Fruit fly (Drosophila melanogaster) whole organism, embryonic: ENCODE data around the gene Shawn.

ENCODE experiments used
- Abd-B ChIP-seq: fragments of 200-800 bp; sonication (Bioruptor generic); optimal IDR thresholded peaks from 2 replicates; lab custom pipeline; 2018; ENCODE audit warnings: missing biosample characterization, mild to moderate bottlenecking, missing genetic modification characterization, moderate library complexity
- Ada2b ChIP-seq: fragments of 200-800 bp; sonication (Bioruptor generic); IDR thresholded peaks from 2 replicates; pipeline ENCODE4 v1.3.6; 2022; ENCODE audit warnings: missing biosample characterization, missing genetic modification characterization
- BEAF-32 ChIP-seq: fragments of 200-800 bp; sonication (Bioruptor generic); optimal IDR thresholded peaks from 3 replicates; lab custom pipeline; 2017; ENCODE audit warnings: missing biosample characterization, missing genetic modification characterization, mild to moderate bottlenecking, moderate library complexity, missing genetic modification reagents
- Bdp1 ChIP-seq: fragments of 200-800 bp; sonication (Bioruptor generic); optimal IDR thresholded peaks from 3 replicates; lab custom pipeline; 2016; ENCODE audit warnings: missing biosample characterization, missing genetic modification characterization
- CG12071 ChIP-seq: fragments of 200-800 bp; sonication (Bioruptor generic); optimal IDR thresholded peaks from 3 replicates; lab custom pipeline; 2018; ENCODE audit warnings: missing biosample characterization, mild to moderate bottlenecking, missing genetic modification characterization
- CG15601 ChIP-seq: fragments of 200-800 bp; sonication (Bioruptor generic); optimal IDR thresholded peaks from 3 replicates; lab custom pipeline; 2019; ENCODE audit warnings: missing biosample characterization, mild to moderate bottlenecking, missing genetic modification characterization, moderate library complexity
- CG16813 ChIP-seq: fragments of 200-800 bp; sonication (Bioruptor generic); IDR thresholded peaks from 3 replicates; pipeline ENCODE4 v1.3.6; 2022; ENCODE audit warnings: missing biosample characterization, missing genetic modification characterization; ENCODE audit not compliant: partially characterized antibody
- CG16863 ChIP-seq: fragments of 200-800 bp; sonication (Bioruptor generic); optimal IDR thresholded peaks from 3 replicates; lab custom pipeline; 2016; ENCODE audit warnings: missing biosample characterization, missing genetic modification characterization
- CG17912 ChIP-seq: fragments of 200-800 bp; sonication (Bioruptor generic); optimal IDR thresholded peaks from 2 replicates; lab custom pipeline; 2018; ENCODE audit warnings: missing biosample characterization, mild to moderate bottlenecking, missing genetic modification characterization
- CG2202 ChIP-seq: fragments of 200-800 bp; sonication (Bioruptor generic); optimal IDR thresholded peaks from 2 replicates; lab custom pipeline; 2018; ENCODE audit warnings: missing biosample characterization, mild to moderate bottlenecking, missing genetic modification characterization
- CG3281 ChIP-seq: fragments of 200-800 bp; sonication (Bioruptor generic); optimal IDR thresholded peaks from 3 replicates; lab custom pipeline; 2017; ENCODE audit warnings: missing biosample characterization, mild to moderate bottlenecking, missing genetic modification characterization
- CG4820 ChIP-seq: fragments of 200-800 bp; sonication (Bioruptor generic); optimal IDR thresholded peaks from 3 replicates; lab custom pipeline; 2016; ENCODE audit warnings: missing biosample characterization, missing genetic modification characterization
- CG4854 ChIP-seq: fragments of 200-800 bp; sonication (Bioruptor generic); optimal IDR thresholded peaks from 2 replicates; lab custom pipeline; 2016; ENCODE audit warnings: missing biosample characterization, missing genetic modification characterization, inconsistent platforms
- CG6791 ChIP-seq: fragments of 200-800 bp; sonication (Bioruptor generic); IDR thresholded peaks from 3 replicates; pipeline ENCODE4 v1.3.6; 2022; ENCODE audit warnings: missing biosample characterization, missing genetic modification characterization; ENCODE audit not compliant: partially characterized antibody
- CG7556 ChIP-seq: fragments of 200-800 bp; sonication (Bioruptor generic); optimal IDR thresholded peaks from 2 replicates; lab custom pipeline; 2017; ENCODE audit warnings: missing biosample characterization, mild to moderate bottlenecking, missing genetic modification characterization
- CG7963 ChIP-seq: fragments of 200-800 bp; sonication (Bioruptor generic); IDR thresholded peaks from 3 replicates; pipeline ENCODE4 v1.3.6; 2022; ENCODE audit warnings: missing biosample characterization, missing genetic modification characterization; ENCODE audit not compliant: partially characterized antibody
- CG8924 ChIP-seq: fragments of 200-800 bp; optimal IDR thresholded peaks from 3 replicates; lab custom pipeline; 2019; ENCODE audit warnings: missing biosample characterization, mild to moderate bottlenecking, missing genetic modification characterization, moderate library complexity
- CG9437 ChIP-seq: fragments of 200-800 bp; sonication (Bioruptor generic); optimal IDR thresholded peaks from 2 replicates; lab custom pipeline; 2018; ENCODE audit warnings: missing biosample characterization, mild to moderate bottlenecking, missing genetic modification characterization
- CG9727 ChIP-seq: fragments of 200-800 bp; sonication (Bioruptor generic); optimal IDR thresholded peaks from 3 replicates; lab custom pipeline; 2017; ENCODE audit warnings: missing biosample characterization, mild to moderate bottlenecking, missing genetic modification characterization
- CG9817 ChIP-seq: fragments of 200-800 bp; sonication (Bioruptor generic); optimal IDR thresholded peaks from 2 replicates; lab custom pipeline; 2018; ENCODE audit warnings: missing biosample characterization, mild to moderate bottlenecking, missing genetic modification characterization, moderate library complexity
- Elba2 ChIP-seq: fragments of 200-800 bp; sonication (Bioruptor generic); optimal IDR thresholded peaks from 3 replicates; lab custom pipeline; 2016; ENCODE audit warnings: missing biosample characterization, missing genetic modification characterization
- HmgZ ChIP-seq: fragments of 200-800 bp; sonication (Bioruptor generic); optimal IDR thresholded peaks from 2 replicates; lab custom pipeline; 2018; ENCODE audit warnings: missing biosample characterization, mild to moderate bottlenecking, missing genetic modification characterization
- Hr3 ChIP-seq: fragments of 200-800 bp; sonication (Bioruptor generic); optimal IDR thresholded peaks from 3 replicates; lab custom pipeline; 2016; ENCODE audit warnings: missing biosample characterization, missing genetic modification characterization
- Max ChIP-seq: fragments of 200-800 bp; sonication (Bioruptor generic); optimal IDR thresholded peaks from 2 replicates; lab custom pipeline; 2016; ENCODE audit warnings: missing biosample characterization, mild to moderate bottlenecking, missing genetic modification characterization
- Optix ChIP-seq: fragments of 200-800 bp; sonication (Bioruptor generic); IDR thresholded peaks from 3 replicates; pipeline ENCODE4 v1.3.6; 2022; ENCODE audit warnings: missing biosample characterization, missing genetic modification characterization
- Rx ChIP-seq: fragments of 200-800 bp; sonication (Bioruptor generic); IDR thresholded peaks from 2 replicates; pipeline ENCODE4 v1.3.6; 2022; ENCODE audit warnings: missing biosample characterization, missing genetic modification characterization
- Scr ChIP-seq: fragments of 200-800 bp; sonication (Bioruptor generic); IDR thresholded peaks from 2 replicates; pipeline ENCODE4 v1.3.6; 2022; ENCODE audit warnings: missing biosample characterization, missing genetic modification characterization; ENCODE audit not compliant: partially characterized antibody
- Tbp ChIP-seq: fragments of >200 bp; optimal IDR thresholded peaks from 2 replicates; lab custom pipeline; 2018; ENCODE audit warnings: missing biosample characterization, missing genetic modification characterization
- Xrp1 ChIP-seq: fragments of 200-800 bp; sonication (Bioruptor generic); IDR thresholded peaks from 2 replicates; pipeline ENCODE4 v1.3.6; 2022; ENCODE audit warnings: missing biosample characterization, missing genetic modification characterization
- ash1 ChIP-seq: fragments of 200-800 bp; sonication (Bioruptor generic); optimal IDR thresholded peaks from 2 replicates; lab custom pipeline; 2018; ENCODE audit warnings: missing biosample characterization, mild to moderate bottlenecking, missing genetic modification characterization
- az2 ChIP-seq: fragments of 200-800 bp; sonication (Bioruptor generic); optimal IDR thresholded peaks from 3 replicates; lab custom pipeline; 2016; ENCODE audit warnings: missing biosample characterization, missing genetic modification characterization
- bsh ChIP-seq, 2 experiments: fragments of 200-800 bp; sonication (Bioruptor generic); optimal IDR thresholded peaks; 2 replicates each; lab custom pipeline; 2017 to 2018; ENCODE audit warnings: mild to moderate bottlenecking in 2 of 2, missing biosample characterization in 2 of 2, missing genetic modification characterization in 2 of 2, moderate library complexity in 1 of 2
- dan ChIP-seq: fragments of 200-800 bp; sonication (Bioruptor generic); IDR thresholded peaks from 2 replicates; pipeline ENCODE4 v1.3.6; 2022; ENCODE audit warnings: missing biosample characterization, missing genetic modification characterization
- dimm ChIP-seq: fragments of 200-800 bp; sonication (Bioruptor generic); IDR thresholded peaks from 2 replicates; pipeline ENCODE4 v1.3.6; 2022; ENCODE audit warnings: missing biosample characterization, missing genetic modification characterization
- dysf ChIP-seq: fragments of 200-800 bp; sonication (Bioruptor generic); IDR thresholded peaks from 3 replicates; pipeline ENCODE4 v1.3.6; 2022; ENCODE audit warnings: missing biosample characterization, missing genetic modification characterization
- emc ChIP-seq: fragments of 200-800 bp; sonication (Bioruptor generic); optimal IDR thresholded peaks from 2 replicates; lab custom pipeline; 2016; ENCODE audit warnings: missing biosample characterization, missing genetic modification characterization
- exex ChIP-seq: fragments of 200-800 bp; sonication (Bioruptor generic); optimal IDR thresholded peaks from 4 replicates; lab custom pipeline; 2018; ENCODE audit warnings: missing biosample characterization, mild to moderate bottlenecking, missing genetic modification characterization, moderate library complexity
- ken ChIP-seq: fragments of 200-800 bp; sonication (Bioruptor generic); IDR thresholded peaks from 3 replicates; pipeline ENCODE4 v1.3.6; 2022; ENCODE audit warnings: missing biosample characterization, missing genetic modification characterization
- knrl ChIP-seq: fragments of 200-800 bp; sonication (Bioruptor generic); IDR thresholded peaks from 3 replicates; pipeline ENCODE4 v1.3.6; 2022; ENCODE audit warnings: missing biosample characterization, missing genetic modification characterization; ENCODE audit not compliant: partially characterized antibody
- nmo ChIP-seq: fragments of 200-800 bp; sonication (Bioruptor generic); optimal IDR thresholded peaks from 2 replicates; lab custom pipeline; 2018; ENCODE audit warnings: missing biosample characterization, mild to moderate bottlenecking, missing genetic modification characterization, moderate library complexity
- pzg ChIP-seq: fragments of 200-800 bp; sonication (Bioruptor generic); optimal IDR thresholded peaks from 3 replicates; lab custom pipeline; 2018; ENCODE audit warnings: missing biosample characterization, mild to moderate bottlenecking, missing genetic modification characterization, moderate library complexity
- run ChIP-seq: fragments of 200-800 bp; sonication (Bioruptor generic); optimal IDR thresholded peaks from 3 replicates; lab custom pipeline; 2018; ENCODE audit warnings: missing biosample characterization, mild to moderate bottlenecking, missing genetic modification characterization
- seq ChIP-seq: fragments of 200-800 bp; sonication (Bioruptor generic); IDR thresholded peaks from 2 replicates; pipeline ENCODE4 v1.3.6; 2022; ENCODE audit warnings: missing biosample characterization, missing genetic modification characterization
- sob ChIP-seq: fragments of 200-800 bp; sonication (Bioruptor generic); IDR thresholded peaks from 2 replicates; pipeline ENCODE4 v1.3.6; 2022; ENCODE audit warnings: missing biosample characterization, missing genetic modification characterization
- trem ChIP-seq: fragments of 200-800 bp; optimal IDR thresholded peaks from 3 replicates; lab custom pipeline; 2019; ENCODE audit warnings: missing biosample characterization, mild to moderate bottlenecking, missing genetic modification characterization, moderate library complexity
- unc-4 ChIP-seq: fragments of 200-800 bp; sonication (Bioruptor generic); IDR thresholded peaks from 2 replicates; pipeline ENCODE4 v1.3.6; 2022; ENCODE audit warnings: missing biosample characterization, missing genetic modification characterization; ENCODE audit not compliant: partially characterized antibody
- usp ChIP-seq: fragments of >200 bp; optimal IDR thresholded peaks from 2 replicates; lab custom pipeline; 2017; ENCODE audit warnings: missing biosample characterization, missing genetic modification characterization
- vnd ChIP-seq: fragments of 200-800 bp; sonication (Bioruptor generic); IDR thresholded peaks from 3 replicates; pipeline ENCODE4 v1.3.6; 2022; ENCODE audit warnings: missing biosample characterization, missing genetic modification characterization; ENCODE audit not compliant: partially characterized antibody
- vvl ChIP-seq: fragments of 200-800 bp; sonication (Bioruptor generic); IDR thresholded peaks from 2 replicates; pipeline ENCODE4 v1.3.6; 2022; ENCODE audit warnings: missing biosample characterization, missing genetic modification characterization

Shawn gene

DNA sequence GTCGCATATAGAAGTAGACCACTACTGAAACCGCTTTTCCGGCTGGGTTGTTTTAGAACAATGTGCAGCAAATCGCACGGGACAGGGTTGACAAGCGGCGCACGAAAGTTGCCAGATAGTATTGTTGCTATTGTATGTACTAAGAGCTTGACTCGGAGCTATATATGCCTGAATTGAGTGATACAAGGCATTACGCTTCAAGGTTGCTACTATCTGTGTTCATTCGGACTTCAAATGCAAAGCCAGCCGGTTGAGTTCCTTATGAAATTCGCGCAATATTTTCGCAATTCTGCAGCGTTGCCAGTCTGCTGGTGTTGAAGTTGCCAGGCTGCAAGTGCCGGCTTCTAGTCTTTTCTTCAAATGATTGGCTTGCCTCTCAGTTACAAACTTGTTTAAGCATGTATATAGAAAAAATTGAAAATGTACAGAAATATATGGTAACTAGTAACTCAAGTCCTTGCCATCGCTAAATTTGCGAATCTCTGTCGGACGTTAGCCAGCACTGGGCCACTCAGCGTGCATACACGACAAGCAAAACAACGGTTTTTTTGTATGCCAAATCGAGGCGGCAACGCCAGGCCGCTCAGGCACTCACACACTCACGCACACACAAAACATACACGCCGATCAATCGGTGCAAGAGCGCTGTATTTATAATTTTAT, 40.6 kb downstream of the Shawn start, which contains the start of the genes Ranbp21 and Elys (continued):
- no peak for TF ChIP-seq Elba2 (GFP tag; lab: Kevin White, UChicago)
- TF ChIP-seq ken = peak; percentile 72; the same call in 2 of the 3 replicates
- TF ChIP-seq Xrp1 (GFP tag; lab: Robert Waterston, UW) = peak; percentile 60
- no peak for TF ChIP-seq CG15601
- TF ChIP-seq unc-4 = peak; percentile 44; the same call in 1 of the 2 replicates
- TF ChIP-seq dimm (GFP tag; lab: Robert Waterston, UW) = 0 out of 2 replicates have a peak, but pooled peaks have one; percentile 32
- peak; percentile 51 for TF ChIP-seq trem (tag; lab: Kevin White, UChicago)
- peak; percentile 74 for TF ChIP-seq BEAF-32 (GFP tag; lab: Kevin White, UChicago)
- 0 out of 3 replicates have a peak, but pooled peaks have one; percentile 46 for TF ChIP-seq vnd
- no peak for TF ChIP-seq CG3281 (GFP tag; lab: Kevin White, UChicago)
- peak; percentile 57 for TF ChIP-seq Rx (GFP tag; lab: Robert Waterston, UW)
- peak; percentile 64 for TF ChIP-seq Max (GFP tag; lab: Kevin White, UChicago)
- peak; percentile 46 for TF ChIP-seq Hr3 (GFP tag; lab: Kevin White, UChicago)
- no peak for TF ChIP-seq CG9437 (GFP tag; lab: Kevin White, UChicago)
- TF ChIP-seq Bdp1 (GFP tag; lab: Kevin White, UChicago) = peak; percentile 41
- peak; percentile 45 for TF ChIP-seq az2 (GFP tag; lab: Kevin White, UChicago)
- peak; percentile 61 for TF ChIP-seq knrl
- TF ChIP-seq CG9727 = peak; percentile 59
- TF ChIP-seq CG6791 (GFP tag; lab: Robert Waterston, UW) = peak; percentile 6; the same call in 1 of the 3 replicates
- peak; percentile 72 for TF ChIP-seq nmo
- no peak for TF ChIP-seq exex (tag; lab: Kevin White, UChicago)
- TF ChIP-seq dysf = peak; percentile 55
- no peak for TF ChIP-seq run (tag; lab: Kevin White, UChicago)
- TF ChIP-seq vvl = peak; percentile 54
- TF ChIP-seq CG17912 (GFP tag; lab: Kevin White, UChicago) = no peak
- peak; percentile 37 for TF ChIP-seq Abd-B (GFP tag; lab: Kevin White, UChicago)
- peak; percentile 56 for TF ChIP-seq CG16863 (GFP tag; lab: Kevin White, UChicago)
- no peak for TF ChIP-seq Tbp (GFP tag; lab: Kevin White, UChicago)
- TF ChIP-seq CG7556 (GFP tag; lab: Kevin White, UChicago) = peak; percentile 34
- no peak for TF ChIP-seq CG12071 (GFP tag; lab: Kevin White, UChicago)
- TF ChIP-seq Scr = peak; percentile 50
- TF ChIP-seq, all 482 proteins: peak for 228

DNA sequence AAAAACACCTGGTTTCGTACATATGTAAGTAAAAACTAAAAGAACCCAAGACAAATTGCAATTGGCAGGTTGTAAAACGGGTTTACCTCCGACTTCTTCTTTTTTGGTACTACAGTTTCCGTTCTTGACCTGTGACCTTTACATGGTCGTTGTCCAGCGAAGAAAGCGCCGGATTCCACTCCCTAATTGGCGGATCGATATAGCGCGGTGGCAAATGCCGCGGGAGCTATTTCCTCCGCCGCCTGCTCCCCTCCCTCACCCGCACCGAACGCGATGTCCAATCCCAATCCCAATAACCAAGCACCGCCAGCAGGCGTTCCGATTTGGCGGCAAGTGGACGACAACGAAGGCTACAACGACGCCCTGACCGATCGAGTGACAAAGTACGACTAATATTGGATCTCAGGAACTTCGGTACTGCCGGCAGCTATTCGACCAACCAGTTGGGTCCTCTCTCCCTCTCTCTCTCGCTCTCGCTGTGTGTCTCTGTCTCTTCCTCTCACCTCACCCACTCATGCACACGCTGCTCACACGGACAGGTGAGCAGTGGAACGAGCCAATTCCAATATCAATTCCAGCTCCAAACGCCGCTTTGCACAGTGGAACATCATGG, 51.4 kb downstream of the Shawn start:
- no peak for TF ChIP-seq CG9817 (tag; lab: Kevin White, UChicago)
- TF ChIP-seq CG4820 (GFP tag; lab: Kevin White, UChicago) = no peak
- TF ChIP-seq CG16813 = no peak
- TF ChIP-seq Optix (GFP tag; lab: Robert Waterston, UW) = no peak
- TF ChIP-seq HmgZ (tag; lab: Kevin White, UChicago) = peak; percentile 3
- no peak for TF ChIP-seq Bdp1 (GFP tag; lab: Kevin White, UChicago)
- TF ChIP-seq usp = no peak
- TF ChIP-seq Ada2b = no peak
- TF ChIP-seq CG8924 (tag; lab: Kevin White, UChicago) = no peak
- TF ChIP-seq emc (GFP tag; lab: Kevin White, UChicago) = no peak
- no peak for TF ChIP-seq CG2202
- no peak for TF ChIP-seq bsh (GFP tag; optimal IDR thresholded peaks at IDR 0.05; lab: Kevin White, UChicago)
- no peak for TF ChIP-seq CG4854
- TF ChIP-seq pzg (GFP tag; lab: Kevin White, UChicago) = no peak
- TF ChIP-seq seq (GFP tag; lab: Robert Waterston, UW) = no peak
- no peak for TF ChIP-seq CG7963 (GFP tag; lab: Robert Waterston, UW)
- no peak for TF ChIP-seq ash1 (GFP tag; lab: Kevin White, UChicago)
- TF ChIP-seq dan (GFP tag; lab: Robert Waterston, UW) = no peak
- TF ChIP-seq sob = 0 out of 2 replicates have a peak, but pooled peaks have one; percentile 33
